Fruit fly (Drosophila melanogaster): ENCODE measurements around the gene nebu.

nebu gene

dm6 chr3L:12794532-12794931 lies 48.4 kb downstream of the nebu start (continued):
- TF ChIP-seq MESR4 (GFP tag; optimal IDR thresholded peaks at IDR 0.05) (peak; percentile 3), ato (GFP tag; IDR thresholded peaks at IDR 0.05; ENCODE audit: partially characterized antibody) (peak; percentile 64), ewg (GFP tag; optimal IDR thresholded peaks at IDR 0.05) (peak; percentile 57), CG31441 (GFP tag; IDR thresholded peaks at IDR 0.05) (no peak), mld (GFP tag; IDR thresholded peaks at IDR 0.05; ENCODE audit: partially characterized antibody) (peak; percentile 85; the same call in 2 of the 3 replicates), Ets65A (GFP tag) (no peak), Hr3 (GFP tag; optimal IDR thresholded peaks at IDR 0.05) (no peak), YL-1 (GFP tag; optimal IDR thresholded peaks at IDR 0.05) (peak; percentile 55), CG2129 (GFP tag; IDR thresholded peaks at IDR 0.05; ENCODE audit: partially characterized antibody) (peak; percentile 57; the same call in 1 of the 2 replicates), Hmr (GFP tag; optimal IDR thresholded peaks at IDR 0.05) (peak; percentile 41), CG11696 (GFP tag; IDR thresholded peaks at IDR 0.05) (no peak), CG12659 (GFP tag; optimal IDR thresholded peaks at IDR 0.05) (peak; percentile 51), CG6854 (GFP tag; optimal IDR thresholded peaks at IDR 0.05) (no peak), Opbp (GFP tag; IDR thresholded peaks at IDR 0.05; ENCODE audit: partially characterized antibody) (peak; percentile 85; the same call in 2 of the 3 replicates)

dm6 chr3L:12792933-12793448 lies 49.9 kb downstream of the nebu start:
- TF ChIP-seq exex (tag; optimal IDR thresholded peaks at IDR 0.05) = peak; percentile 28
- TF ChIP-seq CG15011 (GFP tag; optimal IDR thresholded peaks at IDR 0.05) = peak; percentile 15
- peak; percentile 44 for TF ChIP-seq CG12299 (tag; optimal IDR thresholded peaks at IDR 0.05)
- TF ChIP-seq CG7786 (GFP tag; optimal IDR thresholded peaks at IDR 0.05) = peak; percentile 8
- peak; percentile 74 for TF ChIP-seq row (GFP tag; IDR thresholded peaks at IDR 0.05)
- TF ChIP-seq CG13894 (tag; optimal IDR thresholded peaks at IDR 0.05) = peak; percentile 56
- no peak for TF ChIP-seq Mrtf (GFP tag; IDR thresholded peaks at IDR 0.05)
- no peak for TF ChIP-seq Poxn (GFP tag; IDR thresholded peaks at IDR 0.05)
- peak; percentile 67 for TF ChIP-seq CG8388 (GFP tag; optimal IDR thresholded peaks at IDR 0.05)
- peak; percentile 63 for TF ChIP-seq CG18619 (GFP tag; optimal IDR thresholded peaks at IDR 0.05)
- peak; percentile 45 for TF ChIP-seq fd96Cb (tag; optimal IDR thresholded peaks at IDR 0.05)
- no peak for TF ChIP-seq Dad (GFP tag; optimal IDR thresholded peaks at IDR 0.05)
- TF ChIP-seq CG16779 (GFP tag; IDR thresholded peaks at IDR 0.05) = no peak
- TF ChIP-seq gcm2 (GFP tag; optimal IDR thresholded peaks at IDR 0.05) = no peak
- no peak for TF ChIP-seq CG11398 (GFP tag; optimal IDR thresholded peaks at IDR 0.05)
- no peak for TF ChIP-seq shn (GFP tag; optimal IDR thresholded peaks at IDR 0.05)
- TF ChIP-seq Dek (tag; optimal IDR thresholded peaks at IDR 0.05) = peak; percentile 60
- no peak for TF ChIP-seq Hand (GFP tag; optimal IDR thresholded peaks at IDR 0.05)
- peak; percentile 48 for TF ChIP-seq ATbp (GFP tag; optimal IDR thresholded peaks at IDR 0.05)
- TF ChIP-seq CG6813 (GFP tag; optimal IDR thresholded peaks at IDR 0.05) = peak; percentile 61
- no peak for TF ChIP-seq CG12942 (GFP tag; optimal IDR thresholded peaks at IDR 0.05)
- peak in 1 of 2 experiments; percentile 21 for TF ChIP-seq Hr78 (GFP tag; optimal IDR thresholded peaks at IDR 0.05)
- peak; percentile 42 for TF ChIP-seq CG15073 (GFP tag; optimal IDR thresholded peaks at IDR 0.05)
- peak; percentile 52 for TF ChIP-seq CG9727 (GFP tag; optimal IDR thresholded peaks at IDR 0.05)
- TF ChIP-seq CG18476 (GFP tag; optimal IDR thresholded peaks at IDR 0.05) = peak; percentile 10
- peak; percentile 64 for TF ChIP-seq lbe (GFP tag; optimal IDR thresholded peaks at IDR 0.05)
- peak; percentile 17 for TF ChIP-seq Xbp1 (GFP tag; optimal IDR thresholded peaks at IDR 0.05)
- TF ChIP-seq CG6791 (GFP tag; IDR thresholded peaks at IDR 0.05; ENCODE audit: partially characterized antibody) = no peak
- TF ChIP-seq Asciz (GFP tag; optimal IDR thresholded peaks at IDR 0.05) = peak; percentile 48
- peak; percentile 64 for TF ChIP-seq run (tag; optimal IDR thresholded peaks at IDR 0.05)
- TF ChIP-seq sc (optimal IDR thresholded peaks at IDR 0.05) = no peak
- no peak for TF ChIP-seq sc (GFP tag; optimal IDR thresholded peaks at IDR 0.05)
- TF ChIP-seq Atf6 (GFP tag; IDR thresholded peaks at IDR 0.05) = peak; percentile 63
- TF ChIP-seq CG31388 (GFP tag; optimal IDR thresholded peaks at IDR 0.05) = no peak
- peak; percentile 15 for TF ChIP-seq CG1529 (GFP tag; optimal IDR thresholded peaks at IDR 0.05)
